Worm (Caenorhabditis elegans) whole organism, L1 larva: Measurements from ENCODE around the gene arrd-24.

ENCODE experiments used
- C34B4.2 ChIP-seq: sonication (generic microtip); optimal IDR thresholded peaks from 2 replicates; lab custom pipeline; 2017; ENCODE audit warnings: mild to moderate bottlenecking, missing genetic modification characterization, missing compliant biosample characterization
- Y116A8C.19 ChIP-seq: sonication (generic microtip); optimal IDR thresholded peaks from 2 replicates; lab custom pipeline; 2016; ENCODE audit warnings: missing compliant biosample characterization, missing genetic modification characterization, borderline replicate concordance
- aly-2 ChIP-seq: fragments of 150-350 bp; optimal IDR thresholded peaks from 2 replicates; lab custom pipeline; 2014; ENCODE audit warnings: missing biosample characterization, missing genetic modification characterization
- blmp-1 ChIP-seq: fragments of 150-350 bp; optimal IDR thresholded peaks from 2 replicates; lab custom pipeline; 2014; ENCODE audit warnings: missing biosample characterization, missing genetic modification characterization
- ceh-82 ChIP-seq, 3 experiments: fragments of 150-350 bp in 1 of 3; sonication (generic microtip) in 2 of 3; optimal IDR thresholded peaks; 2 replicates each; lab custom pipeline; 2014 to 2017; ENCODE audit warnings: missing biosample characterization in 3 of 3, missing genetic modification characterization in 3 of 3
- ceh-88 ChIP-seq: fragments of 200-800 bp; sonication (Bioruptor generic); IDR thresholded peaks from 2 replicates; pipeline ENCODE4 v1.3.6; 2022; ENCODE audit warnings: missing genetic modification characterization, missing compliant biosample characterization
- ces-1 ChIP-seq: fragments of 150-350 bp; optimal IDR thresholded peaks from 2 replicates; lab custom pipeline; 2014; ENCODE audit warnings: missing biosample characterization, missing genetic modification reagents, missing genetic modification characterization
- dpl-1 ChIP-seq, 3 experiments: fragments of 150-350 bp in 2 of 3; sonication (generic microtip) in 1 of 3; optimal IDR thresholded peaks; 2 replicates each; lab custom pipeline; 2014 to 2017; ENCODE audit warnings: missing biosample characterization in 3 of 3, missing genetic modification characterization in 3 of 3, missing genetic modification reagents in 3 of 3
- dsc-1 ChIP-seq: sonication (generic microtip); optimal IDR thresholded peaks from 2 replicates; lab custom pipeline; 2016; ENCODE audit warnings: mild to moderate bottlenecking, missing genetic modification characterization, missing compliant biosample characterization
- efl-1 ChIP-seq, 4 experiments: fragments of 150-350 bp; optimal IDR thresholded peaks in 3 of 4; peaks in 1 of 4; 1 replicate in 1 of 4; 2 replicates in 3 of 4; lab custom pipeline; 2014; ENCODE audit warnings: missing biosample characterization in 2 of 4, missing genetic modification characterization in 2 of 4, missing genetic modification reagents in 2 of 4
- efl-3 ChIP-seq: fragments of 200-800 bp; sonication (Bioruptor generic); optimal IDR thresholded peaks from 2 replicates; lab custom pipeline; 2018; ENCODE audit warnings: mild to moderate bottlenecking, missing genetic modification characterization, missing compliant biosample characterization
- egl-27 ChIP-seq, 2 experiments: fragments of 150-350 bp in 1 of 2; sonication (generic microtip); optimal IDR thresholded peaks; 3 replicates each; lab custom pipeline; 2017 to 2018; ENCODE audit warnings: missing biosample characterization in 2 of 2, missing genetic modification characterization in 2 of 2, missing genetic modification reagents in 2 of 2
- elt-2 ChIP-seq: sonication (generic microtip); optimal IDR thresholded peaks from 2 replicates; lab custom pipeline; 2016; ENCODE audit warnings: missing genetic modification characterization, mild to moderate bottlenecking, inconsistent platforms, missing compliant biosample characterization, missing genetic modification reagents
- ets-5 ChIP-seq: fragments of 200-800 bp; sonication (Bioruptor generic); IDR thresholded peaks from 2 replicates; pipeline ENCODE4 v1.3.6; 2022; ENCODE audit warnings: missing genetic modification characterization, missing compliant biosample characterization
- fkh-4 ChIP-seq: sonication (generic microtip); optimal IDR thresholded peaks from 2 replicates; lab custom pipeline; 2016; ENCODE audit warnings: missing compliant biosample characterization, missing genetic modification characterization, borderline replicate concordance
- fkh-8 ChIP-seq: sonication (generic microtip); optimal IDR thresholded peaks from 2 replicates; lab custom pipeline; 2016; ENCODE audit warnings: mild to moderate bottlenecking, missing genetic modification characterization, missing compliant biosample characterization
- fos-1 ChIP-seq: fragments of 150-350 bp; optimal IDR thresholded peaks from 2 replicates; lab custom pipeline; 2014; ENCODE audit warnings: missing biosample characterization, missing genetic modification characterization
- hlh-17 ChIP-seq: fragments of 200-800 bp; sonication (Bioruptor generic); optimal IDR thresholded peaks from 2 replicates; lab custom pipeline; 2018; ENCODE audit warnings: missing genetic modification characterization, mild to moderate bottlenecking, missing compliant biosample characterization, moderate library complexity, borderline replicate concordance
- hpl-2 ChIP-seq: fragments of 150-350 bp; optimal IDR thresholded peaks from 2 replicates; lab custom pipeline; 2014; ENCODE audit warnings: missing biosample characterization, missing genetic modification reagents, missing genetic modification characterization
- isw-1 ChIP-seq: fragments of 200-800 bp; sonication (Bioruptor generic); IDR thresholded peaks from 2 replicates; pipeline ENCODE4 v1.3.6; 2022; ENCODE audit warnings: missing genetic modification characterization, missing compliant biosample characterization
- jun-1 ChIP-seq: fragments of 150-350 bp; optimal IDR thresholded peaks from 2 replicates; lab custom pipeline; 2014; ENCODE audit warnings: missing biosample characterization, missing genetic modification reagents, missing genetic modification characterization
- lin-13 ChIP-seq: fragments of 150-350 bp; optimal IDR thresholded peaks from 2 replicates; lab custom pipeline; 2014; ENCODE audit warnings: missing biosample characterization, missing genetic modification reagents, missing genetic modification characterization
- lin-14 ChIP-seq: fragments of 200-800 bp; sonication (Bioruptor generic); optimal IDR thresholded peaks from 2 replicates; lab custom pipeline; 2018; ENCODE audit warnings: mild to moderate bottlenecking, missing genetic modification characterization, moderate library complexity, missing compliant biosample characterization
- lin-35 ChIP-seq, 2 experiments: fragments of 150-350 bp; optimal IDR thresholded peaks; 2 replicates each; lab custom pipeline; 2014; ENCODE audit warnings: missing biosample characterization in 2 of 2, missing genetic modification characterization in 2 of 2, missing genetic modification reagents in 2 of 2
- lin-39 ChIP-seq: fragments of 150-350 bp; optimal IDR thresholded peaks from 2 replicates; lab custom pipeline; 2014; ENCODE audit warnings: missing biosample characterization, missing genetic modification reagents, missing genetic modification characterization
- lir-3 ChIP-seq: sonication (generic microtip); optimal IDR thresholded peaks from 2 replicates; lab custom pipeline; 2016; ENCODE audit warnings: mild to moderate bottlenecking, missing genetic modification characterization, moderate library complexity, missing compliant biosample characterization; ENCODE audit not compliant: poor library complexity
- lsy-2 ChIP-seq, 2 experiments: fragments of 150-350 bp; optimal IDR thresholded peaks; 2 replicates each; lab custom pipeline; 2014; ENCODE audit warnings: missing biosample characterization in 2 of 2, missing genetic modification characterization in 2 of 2
- mef-2 ChIP-seq: fragments of 150-350 bp; optimal IDR thresholded peaks from 2 replicates; lab custom pipeline; 2014; ENCODE audit warnings: missing biosample characterization, missing genetic modification characterization
- nhr-11 ChIP-seq: fragments of 150-350 bp; optimal IDR thresholded peaks from 2 replicates; lab custom pipeline; 2014; ENCODE audit warnings: missing biosample characterization, missing genetic modification characterization
- nhr-19 ChIP-seq: fragments of 200-800 bp; sonication (Bioruptor generic); conservative IDR thresholded peaks from 2 replicates; pipeline ENCODE4 v1.3.6; 2022; ENCODE audit warnings: missing genetic modification characterization, missing compliant biosample characterization
- nhr-20 ChIP-seq: sonication (generic microtip); optimal IDR thresholded peaks from 2 replicates; lab custom pipeline; 2016; ENCODE audit warnings: mild to moderate bottlenecking, missing genetic modification characterization, missing compliant biosample characterization
- nhr-28 ChIP-seq: fragments of 150-350 bp; optimal IDR thresholded peaks from 2 replicates; lab custom pipeline; 2014; ENCODE audit warnings: missing biosample characterization, missing genetic modification characterization
- nhr-71 ChIP-seq: sonication (generic microtip); optimal IDR thresholded peaks from 2 replicates; lab custom pipeline; 2016; ENCODE audit warnings: mild to moderate bottlenecking, missing genetic modification characterization, moderate library complexity, missing compliant biosample characterization
- nhr-76 ChIP-seq: sonication (generic microtip); optimal IDR thresholded peaks from 2 replicates; lab custom pipeline; 2017; ENCODE audit warnings: missing biosample characterization, missing genetic modification characterization
- nhr-84 ChIP-seq: sonication (generic microtip); optimal IDR thresholded peaks from 2 replicates; lab custom pipeline; 2017; ENCODE audit warnings: missing biosample characterization, missing genetic modification characterization
- nhr-90 ChIP-seq: sonication (generic microtip); optimal IDR thresholded peaks from 2 replicates; lab custom pipeline; 2016; ENCODE audit warnings: mild to moderate bottlenecking, missing genetic modification characterization, missing compliant biosample characterization; ENCODE audit not compliant: poor library complexity
- pax-3 ChIP-seq: fragments of 200-800 bp; sonication (Bioruptor generic); optimal IDR thresholded peaks from 2 replicates; lab custom pipeline; 2018; ENCODE audit warnings: mild to moderate bottlenecking, missing genetic modification characterization, moderate library complexity, missing compliant biosample characterization
- pqm-1 ChIP-seq: sonication (generic microtip); optimal IDR thresholded peaks from 3 replicates; lab custom pipeline; 2017; ENCODE audit warnings: missing biosample characterization, missing genetic modification characterization
- skn-1 ChIP-seq: fragments of 150-350 bp; optimal IDR thresholded peaks from 2 replicates; lab custom pipeline; 2014; ENCODE audit warnings: missing biosample characterization, missing genetic modification characterization
- snpc-4 ChIP-seq: fragments of 150-350 bp; optimal IDR thresholded peaks from 2 replicates; lab custom pipeline; 2014; ENCODE audit warnings: missing biosample characterization, missing genetic modification characterization
- snu-23 ChIP-seq: sonication (generic microtip); optimal IDR thresholded peaks from 2 replicates; lab custom pipeline; 2016; ENCODE audit warnings: missing genetic modification characterization, missing compliant biosample characterization
- sup-37 ChIP-seq: fragments of 200-800 bp; sonication (Bioruptor generic); optimal IDR thresholded peaks from 2 replicates; lab custom pipeline; 2018; ENCODE audit warnings: mild to moderate bottlenecking, missing genetic modification characterization, missing compliant biosample characterization
- swsn-7 ChIP-seq: sonication (generic microtip); optimal IDR thresholded peaks from 2 replicates; lab custom pipeline; 2016; ENCODE audit warnings: missing genetic modification characterization, missing compliant biosample characterization
- tbx-2 ChIP-seq: sonication (generic microtip); optimal IDR thresholded peaks from 2 replicates; lab custom pipeline; 2016; ENCODE audit warnings: missing genetic modification characterization, missing compliant biosample characterization
- tlp-1 ChIP-seq: fragments of 150-350 bp; optimal IDR thresholded peaks from 2 replicates; lab custom pipeline; 2014; ENCODE audit warnings: missing biosample characterization, missing genetic modification characterization
- unc-130 ChIP-seq: fragments of 150-350 bp; optimal IDR thresholded peaks from 2 replicates; lab custom pipeline; 2017; ENCODE audit warnings: missing biosample characterization, missing genetic modification characterization, inconsistent platforms
- unc-62 ChIP-seq: fragments of 150-350 bp; optimal IDR thresholded peaks from 2 replicates; lab custom pipeline; 2014; ENCODE audit warnings: missing biosample characterization, missing genetic modification reagents, missing genetic modification characterization
- unc-86 ChIP-seq: sonication (generic microtip); optimal IDR thresholded peaks from 2 replicates; lab custom pipeline; 2016; ENCODE audit warnings: missing genetic modification characterization, missing compliant biosample characterization
- xbp-1 ChIP-seq: sonication (generic microtip); optimal IDR thresholded peaks from 2 replicates; lab custom pipeline; 2016; ENCODE audit warnings: missing genetic modification characterization, missing compliant biosample characterization
- zip-4 ChIP-seq: fragments of 200-800 bp; sonication (Bioruptor generic); optimal IDR thresholded peaks from 2 replicates; lab custom pipeline; 2018; ENCODE audit warnings: mild to moderate bottlenecking, missing genetic modification characterization, moderate library complexity, missing compliant biosample characterization
- ztf-11 ChIP-seq, 2 experiments: sonication (generic microtip); optimal IDR thresholded peaks; 2 replicates each; lab custom pipeline; 2016 to 2017; ENCODE audit warnings: missing genetic modification characterization in 2 of 2, missing biosample characterization in 1 of 2, missing compliant biosample characterization in 1 of 2
- ztf-4 ChIP-seq: fragments of 150-350 bp; optimal IDR thresholded peaks from 2 replicates; lab custom pipeline; 2014; ENCODE audit warnings: missing biosample characterization, missing genetic modification characterization

Gene arrd-24

ce11 chrX:14000198-14000748 lies 20.0 kb upstream of the arrd-24 start:
- TF ChIP-seq efl-3 (GFP tag; lab: Kevin White, UChicago) (no peak), nhr-71 (peak; percentile 2), unc-130 (peak; percentile 32), nhr-90 (tag; lab: Kevin White, UChicago) (no peak), nhr-84 (tag; lab: Kevin White, UChicago) (no peak), dsc-1 (tag; lab: Kevin White, UChicago) (no peak), skn-1 (tag; lab: Kevin White, UChicago) (no peak), Y116A8C.19 (tag; lab: Kevin White, UChicago) (no peak), hpl-2 (GFP tag; lab: Kevin White, UChicago) (no peak), snu-23 (GFP tag; lab: Kevin White, UChicago) (peak; percentile 24), ztf-4 (no peak), C34B4.2 (tag; lab: Kevin White, UChicago) (no peak), fkh-4 (tag; lab: Kevin White, UChicago) (no peak), ces-1 (GFP tag; lab: Kevin White, UChicago) (no peak), nhr-19 (no peak), ceh-82 (tag; optimal IDR thresholded peaks at IDR 0.05; lab: Kevin White, UChicago) (no peak), unc-86 (tag; lab: Kevin White, UChicago) (no peak), nhr-28 (tag; lab: Kevin White, UChicago) (no peak), elt-2 (tag; lab: Kevin White, UChicago) (peak; percentile 13), egl-27 (tag; optimal IDR thresholded peaks at IDR 0.05; lab: Kevin White, UChicago) (no peak), fos-1 (tag; lab: Kevin White, UChicago) (no peak), zip-4 (GFP tag; lab: Kevin White, UChicago) (no peak), pax-3 (tag; lab: Kevin White, UChicago) (no peak), isw-1 (GFP tag; lab: Robert Waterston, UW) (no peak), lsy-2 (tag; optimal IDR thresholded peaks at IDR 0.05; lab: Kevin White, UChicago) (no peak), tlp-1 (tag; lab: Kevin White, UChicago) (no peak), mef-2 (tag; lab: Kevin White, UChicago) (no peak), ceh-88 (GFP tag; lab: Robert Waterston, UW) (no peak), nhr-76 (tag; lab: Kevin White, UChicago) (no peak), xbp-1 (tag; lab: Kevin White, UChicago) (no peak), nhr-11 (tag; lab: Kevin White, UChicago) (no peak), lin-13 (GFP tag; lab: Kevin White, UChicago) (no peak), blmp-1 (tag; lab: Kevin White, UChicago) (peak; percentile 74), unc-62 (GFP tag; lab: Kevin White, UChicago) (no peak), sup-37 (no peak), efl-1 (optimal IDR thresholded peaks at IDR 0.05; lab: Kevin White, UChicago) (no peak), efl-1 (GFP tag; optimal IDR thresholded peaks at IDR 0.05 in 1 of 2; lab: Kevin White, UChicago) (peak in 1 of 2 experiments; percentile 84), ets-5 (GFP tag; lab: Robert Waterston, UW) (no peak), hlh-17 (no peak), lin-39 (no peak), fkh-8 (no peak), jun-1 (tag; lab: Kevin White, UChicago) (no peak), lin-35 (GFP tag; optimal IDR thresholded peaks at IDR 0.05; lab: Kevin White, UChicago) (no peak), ztf-11 (tag; optimal IDR thresholded peaks at IDR 0.05; lab: Kevin White, UChicago) (no peak), tbx-2 (no peak), aly-2 (tag; lab: Kevin White, UChicago) (no peak), swsn-7 (tag; lab: Kevin White, UChicago) (no peak), nhr-20 (tag; lab: Kevin White, UChicago) (peak; percentile 51), dpl-1 (GFP tag; optimal IDR thresholded peaks at IDR 0.05; lab: Kevin White, UChicago) (no peak), lir-3 (tag; lab: Kevin White, UChicago) (no peak), snpc-4 (tag; lab: Kevin White, UChicago) (no peak), lin-14 (GFP tag; lab: Kevin White, UChicago) (no peak), pqm-1 (tag; lab: Kevin White, UChicago) (no peak)
